Worm (Caenorhabditis elegans) whole organism, late embryonic: Measurements from ENCODE around the gene tra-4.

ENCODE experiments used
- ahr-1 ChIP-seq: sonication (generic microtip); optimal IDR thresholded peaks from 2 replicates; lab custom pipeline; 2016; ENCODE audit warnings: missing genetic modification characterization, missing compliant biosample characterization
- ceh-34 ChIP-seq: sonication (generic microtip); optimal IDR thresholded peaks from 2 replicates; lab custom pipeline; 2016; ENCODE audit warnings: mild to moderate bottlenecking, missing genetic modification characterization, missing compliant biosample characterization
- lin-11 ChIP-seq: fragments of 200-800 bp; sonication (Bioruptor generic); optimal IDR thresholded peaks from 2 replicates; lab custom pipeline; 2018; ENCODE audit warnings: mild to moderate bottlenecking, missing genetic modification characterization, missing compliant biosample characterization
- odd-2 ChIP-seq: sonication (generic microtip); optimal IDR thresholded peaks from 2 replicates; lab custom pipeline; 2017; ENCODE audit warnings: antibody characterized with exemption, mild to moderate bottlenecking, missing genetic modification characterization, missing compliant biosample characterization

ce11 chrX:2858380-2858779, 977 bp upstream of the tra-4 start:
- no peak for TF ChIP-seq ahr-1 (tag; lab: Kevin White, UChicago)
- TF ChIP-seq lin-11 (tag; lab: Kevin White, UChicago), result no peak
- TF ChIP-seq odd-2, result no peak
- no peak for TF ChIP-seq ceh-34 (tag; lab: Kevin White, UChicago)
